Fruit fly (Drosophila melanogaster) whole organism, embryonic: Measurements from ENCODE around the gene RpS14a.

Experiments
- Aef1 ChIP-seq: fragments of 200-800 bp; sonication (Bioruptor generic); IDR thresholded peaks from 3 replicates; pipeline ENCODE4 v1.3.6; 2022; ENCODE audit warnings: missing biosample characterization, missing genetic modification characterization
- CG10366 ChIP-seq: fragments of 200-800 bp; sonication (Bioruptor generic); IDR thresholded peaks from 2 replicates; pipeline ENCODE4 v1.3.6; 2022; ENCODE audit warnings: missing biosample characterization, missing genetic modification characterization
- CG11504 ChIP-seq: fragments of 200-800 bp; sonication (Bioruptor generic); optimal IDR thresholded peaks from 3 replicates; lab custom pipeline; 2019; ENCODE audit warnings: missing biosample characterization, mild to moderate bottlenecking, missing genetic modification characterization, moderate library complexity
- CG11560 ChIP-seq: fragments of 200-800 bp; sonication (Bioruptor generic); IDR thresholded peaks from 3 replicates; pipeline ENCODE4 v1.3.6; 2022; ENCODE audit warnings: missing biosample characterization, missing genetic modification characterization
- CG1233 ChIP-seq: fragments of 200-800 bp; sonication (Bioruptor generic); optimal IDR thresholded peaks from 4 replicates; lab custom pipeline; 2018; ENCODE audit warnings: missing biosample characterization, mild to moderate bottlenecking, missing genetic modification characterization
- CG14050 ChIP-seq: fragments of 200-800 bp; sonication (Bioruptor generic); IDR thresholded peaks from 3 replicates; pipeline ENCODE4 v1.3.6; 2022; ENCODE audit warnings: missing biosample characterization, missing genetic modification characterization
- CG14965 ChIP-seq: fragments of 200-800 bp; sonication (Bioruptor generic); optimal IDR thresholded peaks from 2 replicates; lab custom pipeline; 2016; ENCODE audit warnings: missing biosample characterization, missing genetic modification characterization, borderline replicate concordance
- CG15269 ChIP-seq: fragments of 200-800 bp; sonication (Bioruptor generic); optimal IDR thresholded peaks from 2 replicates; lab custom pipeline; 2018; ENCODE audit warnings: missing biosample characterization, mild to moderate bottlenecking, missing genetic modification characterization, moderate library complexity
- CG1603 ChIP-seq: fragments of 200-800 bp; sonication (Bioruptor generic); optimal IDR thresholded peaks from 2 replicates; lab custom pipeline; 2019; ENCODE audit warnings: missing biosample characterization, mild to moderate bottlenecking, missing genetic modification characterization, moderate library complexity
- CG18011 ChIP-seq: fragments of 200-800 bp; sonication (Bioruptor generic); optimal IDR thresholded peaks from 2 replicates; lab custom pipeline; 2017; ENCODE audit warnings: missing biosample characterization, missing genetic modification characterization, mild to moderate bottlenecking, moderate library complexity, missing genotype
- CG18619 ChIP-seq: fragments of 200-800 bp; sonication (Bioruptor generic); optimal IDR thresholded peaks from 3 replicates; lab custom pipeline; 2017; ENCODE audit warnings: missing biosample characterization, mild to moderate bottlenecking, missing genetic modification characterization
- CG2116 ChIP-seq: fragments of 200-800 bp; sonication (Bioruptor generic); optimal IDR thresholded peaks from 3 replicates; lab custom pipeline; 2018; ENCODE audit warnings: missing biosample characterization, mild to moderate bottlenecking, missing genetic modification characterization
- CG2712 ChIP-seq: fragments of 200-800 bp; optimal IDR thresholded peaks from 3 replicates; lab custom pipeline; 2019; ENCODE audit warnings: missing biosample characterization, mild to moderate bottlenecking, missing genetic modification characterization, moderate library complexity
- CG3726 ChIP-seq: fragments of 200-800 bp; sonication (Bioruptor generic); IDR thresholded peaks from 3 replicates; pipeline ENCODE4, ENCODE4 v1.3.6; 2022; ENCODE audit warnings: missing biosample characterization, missing genetic modification characterization
- CG6683 ChIP-seq: fragments of 200-800 bp; sonication (Bioruptor generic); optimal IDR thresholded peaks from 2 replicates; lab custom pipeline; 2017; ENCODE audit warnings: missing biosample characterization, mild to moderate bottlenecking, missing genetic modification characterization, missing genetic modification reagents
- CG6813 ChIP-seq: fragments of 200-800 bp; sonication (Bioruptor generic); optimal IDR thresholded peaks from 2 replicates; lab custom pipeline; 2017; ENCODE audit warnings: missing biosample characterization, missing genetic modification characterization, mild to moderate bottlenecking, moderate library complexity, missing genetic modification reagents
- CG7271 ChIP-seq: fragments of 200-800 bp; sonication (Bioruptor generic); optimal IDR thresholded peaks from 2 replicates; lab custom pipeline; 2018; ENCODE audit warnings: missing biosample characterization, mild to moderate bottlenecking, missing genetic modification characterization, moderate library complexity
- CG7839 ChIP-seq: fragments of 200-800 bp; sonication (Bioruptor generic); optimal IDR thresholded peaks from 3 replicates; lab custom pipeline; 2018; ENCODE audit warnings: missing biosample characterization, mild to moderate bottlenecking, missing genetic modification characterization, moderate library complexity
- CG8765 ChIP-seq: fragments of 200-800 bp; sonication (Bioruptor generic); IDR thresholded peaks from 2 replicates; pipeline ENCODE4 v1.3.6; 2022; ENCODE audit warnings: missing biosample characterization, missing genetic modification characterization
- Camta ChIP-seq: fragments of 200-800 bp; sonication (Bioruptor generic); optimal IDR thresholded peaks from 2 replicates; lab custom pipeline; 2016; ENCODE audit warnings: missing biosample characterization, missing genetic modification characterization
- Dll ChIP-seq: fragments of 200-800 bp; sonication (Bioruptor generic); IDR thresholded peaks from 4 replicates; pipeline ENCODE4 v1.3.6; 2022; ENCODE audit warnings: missing biosample characterization, missing genetic modification characterization; ENCODE audit not compliant: partially characterized antibody
- E2f2 ChIP-seq: fragments of 200-800 bp; sonication (Bioruptor generic); IDR thresholded peaks from 2 replicates; pipeline ENCODE4 v1.3.6; 2022; ENCODE audit warnings: missing biosample characterization, missing genetic modification characterization
- HLHmδ ChIP-seq: fragments of 200-800 bp; sonication (Bioruptor generic); optimal IDR thresholded peaks from 2 replicates; lab custom pipeline; 2018; ENCODE audit warnings: missing biosample characterization, mild to moderate bottlenecking, missing genetic modification characterization, moderate library complexity
- Hand ChIP-seq: fragments of 200-800 bp; sonication (Bioruptor generic); optimal IDR thresholded peaks from 2 replicates; lab custom pipeline; 2017; ENCODE audit warnings: mild to moderate bottlenecking, missing biosample characterization, missing genetic modification reagents, missing genetic modification characterization
- Mad ChIP-seq: fragments of 200-800 bp; sonication (Bioruptor generic); optimal IDR thresholded peaks from 2 replicates; lab custom pipeline; 2016; ENCODE audit warnings: missing biosample characterization, missing genetic modification characterization
- Nf-YB ChIP-seq: fragments of 200-800 bp; sonication (Bioruptor generic); optimal IDR thresholded peaks from 3 replicates; lab custom pipeline; 2019; ENCODE audit warnings: missing biosample characterization, mild to moderate bottlenecking, missing genetic modification characterization, moderate library complexity
- NfI ChIP-seq: fragments of 200-800 bp; sonication (Bioruptor generic); optimal IDR thresholded peaks from 3 replicates; lab custom pipeline; 2018; ENCODE audit warnings: missing biosample characterization, mild to moderate bottlenecking, missing genetic modification characterization, moderate library complexity
- Sox100B ChIP-seq: fragments of 200-800 bp; sonication (Bioruptor generic); optimal IDR thresholded peaks from 3 replicates; lab custom pipeline; 2018; ENCODE audit warnings: missing biosample characterization, mild to moderate bottlenecking, missing genetic modification characterization
- Xrp1 ChIP-seq: fragments of 200-800 bp; sonication (Bioruptor generic); IDR thresholded peaks from 2 replicates; pipeline ENCODE4 v1.3.6; 2022; ENCODE audit warnings: missing biosample characterization, missing genetic modification characterization
- da ChIP-seq: fragments of 200-800 bp; sonication (Bioruptor generic); optimal IDR thresholded peaks from 2 replicates; lab custom pipeline; 2016; ENCODE audit warnings: missing biosample characterization, missing genetic modification characterization
- dan ChIP-seq: fragments of 200-800 bp; sonication (Bioruptor generic); IDR thresholded peaks from 2 replicates; pipeline ENCODE4 v1.3.6; 2022; ENCODE audit warnings: missing biosample characterization, missing genetic modification characterization
- gro ChIP-seq: fragments of 200-800 bp; sonication (Bioruptor generic); optimal IDR thresholded peaks from 2 replicates; lab custom pipeline; 2016; ENCODE audit warnings: missing biosample characterization, missing genetic modification characterization
- jumu ChIP-seq: fragments of 200-800 bp; sonication (Bioruptor generic); optimal IDR thresholded peaks from 3 replicates; lab custom pipeline; 2016; ENCODE audit warnings: missing biosample characterization, missing genetic modification characterization
- kah ChIP-seq: fragments of 200-800 bp; sonication (Bioruptor generic); optimal IDR thresholded peaks from 2 replicates; lab custom pipeline; 2018; ENCODE audit warnings: missing biosample characterization, mild to moderate bottlenecking, missing genetic modification characterization
- lab ChIP-seq: fragments of 200-800 bp; sonication (Bioruptor generic); optimal IDR thresholded peaks from 3 replicates; lab custom pipeline; 2017; ENCODE audit warnings: missing biosample characterization, missing genetic modification characterization, mild to moderate bottlenecking, moderate library complexity, missing genetic modification reagents
- lola ChIP-seq, 3 experiments: fragments of >200 bp in 2 of 3; fragments of 200-800 bp in 1 of 3; sonication (Bioruptor generic) in 1 of 3; optimal IDR thresholded peaks; 2 replicates each; lab custom pipeline; 2017 to 2019; ENCODE audit warnings: missing biosample characterization in 3 of 3, missing genetic modification characterization in 3 of 3, mild to moderate bottlenecking in 1 of 3, moderate library complexity in 1 of 3
- maf-S ChIP-seq: fragments of 200-800 bp; sonication (Bioruptor generic); optimal IDR thresholded peaks from 2 replicates; lab custom pipeline; 2016; ENCODE audit warnings: missing biosample characterization, missing genetic modification characterization
- otp ChIP-seq: fragments of 200-800 bp; sonication (Bioruptor generic); IDR thresholded peaks from 3 replicates; pipeline ENCODE4, ENCODE4 v1.3.6; 2022; ENCODE audit warnings: missing biosample characterization, missing genetic modification characterization
- peb ChIP-seq: fragments of 200-800 bp; sonication (Bioruptor generic); IDR thresholded peaks from 2 replicates; pipeline ENCODE4 v1.3.6; 2022; ENCODE audit warnings: missing biosample characterization, missing genetic modification characterization
- scrt ChIP-seq: fragments of 200-800 bp; sonication (Bioruptor generic); optimal IDR thresholded peaks from 2 replicates; lab custom pipeline; 2018; ENCODE audit warnings: missing biosample characterization, mild to moderate bottlenecking, missing genetic modification characterization, moderate library complexity
- seq ChIP-seq: fragments of 200-800 bp; sonication (Bioruptor generic); IDR thresholded peaks from 2 replicates; pipeline ENCODE4 v1.3.6; 2022; ENCODE audit warnings: missing biosample characterization, missing genetic modification characterization
- slbo ChIP-seq: fragments of 200-800 bp; sonication (Bioruptor generic); IDR thresholded peaks from 2 replicates; pipeline ENCODE4 v1.3.6; 2022; ENCODE audit warnings: missing biosample characterization, missing genetic modification characterization
- slp2 ChIP-seq: fragments of 200-800 bp; sonication (Bioruptor generic); optimal IDR thresholded peaks from 2 replicates; lab custom pipeline; 2016; ENCODE audit warnings: missing biosample characterization, missing genetic modification characterization
- sna ChIP-seq: fragments of 200-800 bp; sonication (Bioruptor generic); IDR thresholded peaks from 2 replicates; pipeline ENCODE4 v1.3.6; 2022; ENCODE audit warnings: missing biosample characterization, missing genetic modification characterization; ENCODE audit not compliant: partially characterized antibody
- tgo ChIP-seq: fragments of 200-800 bp; sonication (Bioruptor generic); IDR thresholded peaks from 3 replicates; pipeline ENCODE4 v1.3.6; 2022; ENCODE audit warnings: missing biosample characterization, missing genetic modification characterization
- toy ChIP-seq: fragments of 200-800 bp; sonication (Bioruptor generic); IDR thresholded peaks from 2 replicates; pipeline ENCODE4 v1.3.6; 2022; ENCODE audit warnings: missing biosample characterization, missing genetic modification characterization
- tx ChIP-seq: fragments of 200-800 bp; sonication (Bioruptor generic); optimal IDR thresholded peaks from 2 replicates; lab custom pipeline; 2016; ENCODE audit warnings: missing biosample characterization, missing genetic modification characterization
- wor ChIP-seq: fragments of 200-800 bp; sonication (Bioruptor generic); IDR thresholded peaks from 2 replicates; pipeline ENCODE4 v1.3.6; 2022; ENCODE audit warnings: missing biosample characterization, missing genetic modification characterization
- zfh2 ChIP-seq: fragments of 200-800 bp; sonication (Bioruptor generic); optimal IDR thresholded peaks from 2 replicates; lab custom pipeline; 2016; ENCODE audit warnings: missing biosample characterization, missing genetic modification characterization

The RpS14a gene

dm6 chrX:7975516-7976257 is 42.1 kb downstream of the RpS14a start (continued):
- TF ChIP-seq slbo (GFP tag; lab: Robert Waterston, UW) = no peak
- TF ChIP-seq CG1603 = peak; percentile 55
- TF ChIP-seq CG2712 (tag; lab: Kevin White, UChicago) = peak; percentile 47
- no peak for TF ChIP-seq E2f2 (GFP tag; lab: Robert Waterston, UW)
- TF ChIP-seq dan (GFP tag; lab: Robert Waterston, UW) = no peak
- TF ChIP-seq HLHmδ = no peak
- no peak for TF ChIP-seq scrt (GFP tag; lab: Kevin White, UChicago)
- no peak for TF ChIP-seq CG6683 (GFP tag; lab: Kevin White, UChicago)
- no peak; the same call in 2 of the 3 replicates for TF ChIP-seq tgo
- no peak for TF ChIP-seq Nf-YB (GFP tag; lab: Kevin White, UChicago)
- TF ChIP-seq Xrp1 (GFP tag; lab: Robert Waterston, UW) = peak; percentile 48; the same call in 1 of the 2 replicates
- TF ChIP-seq lola (GFP tag; optimal IDR thresholded peaks at IDR 0.05; lab: Kevin White, UChicago) = peak in 1 of 3 experiments; percentile 14
- TF ChIP-seq Mad (GFP tag; lab: Kevin White, UChicago) = no peak
- no peak for TF ChIP-seq CG14965 (GFP tag; lab: Kevin White, UChicago)
- TF ChIP-seq wor (GFP tag; lab: Robert Waterston, UW) = no peak
- no peak for TF ChIP-seq toy (GFP tag; lab: Robert Waterston, UW)
- TF ChIP-seq maf-S (GFP tag; lab: Kevin White, UChicago) = no peak
- no peak for TF ChIP-seq CG8765
- TF ChIP-seq CG11560 (tag; lab: Robert Waterston, UW) = no peak
- TF ChIP-seq seq (GFP tag; lab: Robert Waterston, UW) = no peak
- no peak for TF ChIP-seq tx (GFP tag; lab: Kevin White, UChicago)
- no peak for TF ChIP-seq slp2 (GFP tag; lab: Kevin White, UChicago)
- no peak for TF ChIP-seq NfI (GFP tag; lab: Kevin White, UChicago)
- no peak for TF ChIP-seq Hand (GFP tag; lab: Kevin White, UChicago)
- peak; percentile 38 for TF ChIP-seq CG7839 (tag; lab: Kevin White, UChicago)
- no peak for TF ChIP-seq da (GFP tag; lab: Kevin White, UChicago)
- no peak for TF ChIP-seq CG7271 (tag; lab: Kevin White, UChicago)
- no peak for TF ChIP-seq lab
- no peak for TF ChIP-seq CG14050 (GFP tag; lab: Robert Waterston, UW)
- no peak for TF ChIP-seq jumu
- peak; percentile 36; the same call in 1 of the 2 replicates for TF ChIP-seq CG10366 (GFP tag; lab: Robert Waterston, UW)
- TF ChIP-seq Camta (GFP tag; lab: Kevin White, UChicago) = no peak
- no peak for TF ChIP-seq CG3726
- TF ChIP-seq CG1233 (GFP tag; lab: Kevin White, UChicago) = no peak
- no peak for TF ChIP-seq sna (GFP tag; lab: Robert Waterston, UW)
- TF ChIP-seq gro = no peak
- no peak for TF ChIP-seq CG18011 (GFP tag; lab: Kevin White, UChicago)
- no peak for TF ChIP-seq CG15269 (tag; lab: Kevin White, UChicago)
- no peak for TF ChIP-seq peb (GFP tag; lab: Robert Waterston, UW)
- no peak for TF ChIP-seq kah (GFP tag; lab: Kevin White, UChicago)
- no peak for TF ChIP-seq zfh2 (GFP tag; lab: Kevin White, UChicago)
- no peak for TF ChIP-seq CG2116
- no peak for TF ChIP-seq CG6813
- no peak for TF ChIP-seq CG18619 (GFP tag; lab: Kevin White, UChicago)
- TF ChIP-seq CG11504 (tag; lab: Kevin White, UChicago) = peak; percentile 56
- TF ChIP-seq Dll (GFP tag; lab: Robert Waterston, UW) = no peak
- TF ChIP-seq otp (GFP tag; lab: Robert Waterston, UW) = 0 out of 3 replicates have a peak, but pooled peaks have one; percentile 23
- peak; percentile 10 for TF ChIP-seq Sox100B (GFP tag; lab: Kevin White, UChicago)
- no peak for TF ChIP-seq Aef1 (GFP tag; lab: Robert Waterston, UW)
